Fruit fly (Drosophila melanogaster): ENCODE results near the gene Ag5r2.

Gene Ag5r2

dm6 chrX:14810433-14810832, 26.6 kb upstream of the Ag5r2 start (continued):
- TF ChIP-seq sob (GFP tag; IDR thresholded peaks at IDR 0.05) (no peak), z (GFP tag; IDR thresholded peaks at IDR 0.05) (no peak), Hr78 (GFP tag; optimal IDR thresholded peaks at IDR 0.05) (peak in 1 of 2 experiments; percentile 19), sna (GFP tag; IDR thresholded peaks at IDR 0.05; ENCODE audit: partially characterized antibody) (no peak), row (GFP tag; IDR thresholded peaks at IDR 0.05) (peak; percentile 52; the same call in 2 of the 3 replicates), Med (GFP tag) (no peak), sim (GFP tag; IDR thresholded peaks at IDR 0.05) (no peak), CG17829 (tag; optimal IDR thresholded peaks at IDR 0.05) (no peak), Dll (GFP tag; IDR thresholded peaks at IDR 0.05; ENCODE audit: partially characterized antibody) (no peak), CHES-1-like (GFP tag; optimal IDR thresholded peaks at IDR 0.05) (no peak), zen (tag; optimal IDR thresholded peaks at IDR 0.05) (no peak), gcm2 (GFP tag; optimal IDR thresholded peaks at IDR 0.05) (no peak), CG12744 (GFP tag; optimal IDR thresholded peaks at IDR 0.05) (no peak), ci (GFP tag; IDR thresholded peaks at IDR 0.05) (no peak), CG17186 (GFP tag; optimal IDR thresholded peaks at IDR 0.05) (no peak), Rx (GFP tag; IDR thresholded peaks at IDR 0.05) (no peak), CG3995 (GFP tag; optimal IDR thresholded peaks at IDR 0.05) (no peak), CG10431 (GFP tag; optimal IDR thresholded peaks at IDR 0.05) (no peak), CG18476 (GFP tag; optimal IDR thresholded peaks at IDR 0.05) (no peak), gem (tag; optimal IDR thresholded peaks at IDR 0.05) (peak; percentile 45), Side (GFP tag; optimal IDR thresholded peaks at IDR 0.05) (no peak), toy (GFP tag; IDR thresholded peaks at IDR 0.05) (no peak), prd (optimal IDR thresholded peaks at IDR 0.05) (no peak), prd (GFP tag; IDR thresholded peaks at IDR 0.05) (peak; percentile 51; the same call in 2 of the 3 replicates), CG14965 (GFP tag; optimal IDR thresholded peaks at IDR 0.05; ENCODE audit: borderline replicate concordance) (no peak), bigmax (GFP tag; optimal IDR thresholded peaks at IDR 0.05) (no peak), nerfin-1 (tag; optimal IDR thresholded peaks at IDR 0.05) (no peak), amos (GFP tag; IDR thresholded peaks at IDR 0.05; ENCODE audit: partially characterized antibody) (no peak), CG5180 (GFP tag; optimal IDR thresholded peaks at IDR 0.05) (no peak), CG11504 (tag; optimal IDR thresholded peaks at IDR 0.05) (peak; percentile 21), CG12104 (GFP tag; optimal IDR thresholded peaks at IDR 0.05) (no peak), CG4854 (GFP tag; optimal IDR thresholded peaks at IDR 0.05) (no peak), Dbx (GFP tag; IDR thresholded peaks at IDR 0.05) (no peak), tgo (GFP tag; IDR thresholded peaks at IDR 0.05) (no peak; the same call in 2 of the 3 replicates), bab2 (GFP tag; optimal IDR thresholded peaks at IDR 0.05) (no peak), CG1603 (tag; optimal IDR thresholded peaks at IDR 0.05) (no peak), CG6254 (GFP tag; optimal IDR thresholded peaks at IDR 0.05) (no peak), CG1647 (GFP tag; optimal IDR thresholded peaks at IDR 0.05) (no peak), CG8478 (optimal IDR thresholded peaks at IDR 0.05) (no peak), Kr (GFP tag; optimal IDR thresholded peaks at IDR 0.05) (no peak)

DNA sequence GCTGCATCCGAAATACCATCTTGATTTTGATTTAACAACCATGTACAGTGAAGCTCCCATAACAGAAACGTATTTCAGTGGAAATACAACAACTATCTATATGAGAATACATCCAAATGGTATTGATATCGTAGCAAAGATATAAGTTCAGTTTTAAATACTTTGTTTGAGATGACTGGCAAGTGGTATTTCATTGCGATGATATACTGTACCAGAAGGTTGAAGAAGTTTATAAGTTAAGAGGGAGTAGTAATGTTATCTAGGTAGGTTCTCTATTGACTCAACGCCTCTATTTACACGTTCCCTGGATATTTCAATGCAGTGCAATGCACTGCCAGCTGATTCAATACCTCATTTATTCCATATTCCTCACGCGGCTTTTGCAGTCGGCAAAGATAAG, 21.8 kb upstream of the Ag5r2 start:
- no peak for TF ChIP-seq Myb (GFP tag; optimal IDR thresholded peaks at IDR 0.05)
- TF ChIP-seq usp (GFP tag; optimal IDR thresholded peaks at IDR 0.05): no peak
- no peak for TF ChIP-seq CG5180 (GFP tag; optimal IDR thresholded peaks at IDR 0.05)
- TF ChIP-seq trem (tag; optimal IDR thresholded peaks at IDR 0.05): no peak
- TF ChIP-seq CG10979 (tag; optimal IDR thresholded peaks at IDR 0.05): peak; percentile 29
- no peak for TF ChIP-seq Lhr (GFP tag; optimal IDR thresholded peaks at IDR 0.05)
- TF ChIP-seq ewg (GFP tag; optimal IDR thresholded peaks at IDR 0.05): peak; percentile 10
- TF ChIP-seq run (tag; optimal IDR thresholded peaks at IDR 0.05): no peak
- TF ChIP-seq CG4617 (GFP tag; optimal IDR thresholded peaks at IDR 0.05; ENCODE audit: borderline replicate concordance): no peak
- no peak for TF ChIP-seq shn (GFP tag; optimal IDR thresholded peaks at IDR 0.05)
- TF ChIP-seq CG6254 (GFP tag; optimal IDR thresholded peaks at IDR 0.05): peak; percentile 13
- TF ChIP-seq otp (GFP tag; IDR thresholded peaks at IDR 0.05): no peak
- TF ChIP-seq CG11398 (GFP tag; optimal IDR thresholded peaks at IDR 0.05): no peak
- peak; percentile 32 for TF ChIP-seq CG18262 (tag; optimal IDR thresholded peaks at IDR 0.05)
- TF ChIP-seq Ptx1 (GFP tag; IDR thresholded peaks at IDR 0.05): peak; percentile 26; the same call in 1 of the 2 replicates
- no peak for TF ChIP-seq CG3281 (GFP tag; optimal IDR thresholded peaks at IDR 0.05)
